Fruit fly (Drosophila melanogaster) whole organism, embryonic: Measurements from ENCODE around the gene CG3703.

Source experiments
- ATbp ChIP-seq: fragments of 200-800 bp; sonication (Bioruptor generic); optimal IDR thresholded peaks from 2 replicates; lab custom pipeline; 2017; ENCODE audit warnings: missing biosample characterization, mild to moderate bottlenecking, missing genetic modification characterization, missing genetic modification reagents
- Ada2b ChIP-seq: fragments of 200-800 bp; sonication (Bioruptor generic); IDR thresholded peaks from 2 replicates; pipeline ENCODE4 v1.3.6; 2022; ENCODE audit warnings: missing biosample characterization, missing genetic modification characterization
- BEAF-32 ChIP-seq: fragments of 200-800 bp; sonication (Bioruptor generic); optimal IDR thresholded peaks from 3 replicates; lab custom pipeline; 2017; ENCODE audit warnings: missing biosample characterization, missing genetic modification characterization, mild to moderate bottlenecking, moderate library complexity, missing genetic modification reagents
- CG11085 ChIP-seq: fragments of 200-800 bp; sonication (Bioruptor generic); IDR thresholded peaks from 2 replicates; pipeline ENCODE4 v1.3.6; 2022; ENCODE audit warnings: missing biosample characterization, missing genetic modification characterization
- CG11504 ChIP-seq: fragments of 200-800 bp; sonication (Bioruptor generic); optimal IDR thresholded peaks from 3 replicates; lab custom pipeline; 2019; ENCODE audit warnings: missing biosample characterization, mild to moderate bottlenecking, missing genetic modification characterization, moderate library complexity
- CG11696 ChIP-seq: fragments of 200-800 bp; sonication (Bioruptor generic); IDR thresholded peaks from 2 replicates; pipeline ENCODE4 v1.3.6; 2022; ENCODE audit warnings: missing biosample characterization, missing genetic modification characterization
- CG12219 ChIP-seq: fragments of 200-800 bp; sonication (Bioruptor generic); optimal IDR thresholded peaks from 3 replicates; lab custom pipeline; 2018; ENCODE audit warnings: missing biosample characterization, mild to moderate bottlenecking, missing genetic modification characterization
- CG13296 ChIP-seq: fragments of 200-800 bp; sonication (Bioruptor generic); optimal IDR thresholded peaks from 3 replicates; lab custom pipeline; 2018; ENCODE audit warnings: missing biosample characterization, mild to moderate bottlenecking, missing genetic modification characterization
- CG15269 ChIP-seq: fragments of 200-800 bp; sonication (Bioruptor generic); optimal IDR thresholded peaks from 2 replicates; lab custom pipeline; 2018; ENCODE audit warnings: missing biosample characterization, mild to moderate bottlenecking, missing genetic modification characterization, moderate library complexity
- CG15479 ChIP-seq: fragments of 200-800 bp; sonication (Bioruptor generic); optimal IDR thresholded peaks from 3 replicates; lab custom pipeline; 2019; ENCODE audit warnings: missing biosample characterization, mild to moderate bottlenecking, missing genetic modification characterization, moderate library complexity
- CG17385 ChIP-seq: fragments of 200-800 bp; sonication (Bioruptor generic); optimal IDR thresholded peaks from 3 replicates; lab custom pipeline; 2018; ENCODE audit warnings: missing biosample characterization, mild to moderate bottlenecking, missing genetic modification characterization
- CG18011 ChIP-seq: fragments of 200-800 bp; sonication (Bioruptor generic); optimal IDR thresholded peaks from 2 replicates; lab custom pipeline; 2017; ENCODE audit warnings: missing biosample characterization, missing genetic modification characterization, mild to moderate bottlenecking, moderate library complexity, missing genotype
- CG31388 ChIP-seq: fragments of 200-800 bp; sonication (Bioruptor generic); optimal IDR thresholded peaks from 2 replicates; lab custom pipeline; 2016; ENCODE audit warnings: missing biosample characterization, missing genetic modification characterization
- CG4328 ChIP-seq: fragments of 200-800 bp; sonication (Bioruptor generic); optimal IDR thresholded peaks from 3 replicates; lab custom pipeline; 2017; ENCODE audit warnings: missing biosample characterization, missing genetic modification reagents, missing genetic modification characterization
- CG4404 ChIP-seq: fragments of 200-800 bp; sonication (Bioruptor generic); IDR thresholded peaks from 2 replicates; pipeline ENCODE4 v1.3.6; 2022; ENCODE audit warnings: missing biosample characterization, missing genetic modification characterization
- CG4854 ChIP-seq: fragments of 200-800 bp; sonication (Bioruptor generic); optimal IDR thresholded peaks from 2 replicates; lab custom pipeline; 2016; ENCODE audit warnings: missing biosample characterization, missing genetic modification characterization, inconsistent platforms
- CG5953 ChIP-seq: fragments of 200-800 bp; sonication (Bioruptor generic); IDR thresholded peaks from 2 replicates; pipeline ENCODE4 v1.3.6; 2022; ENCODE audit warnings: missing biosample characterization, missing genetic modification characterization
- CG6689 ChIP-seq: fragments of 200-800 bp; sonication (Bioruptor generic); IDR thresholded peaks from 2 replicates; pipeline ENCODE4 v1.3.6; 2022; ENCODE audit warnings: missing biosample characterization, missing genetic modification characterization
- CG6791 ChIP-seq: fragments of 200-800 bp; sonication (Bioruptor generic); IDR thresholded peaks from 3 replicates; pipeline ENCODE4 v1.3.6; 2022; ENCODE audit warnings: missing biosample characterization, missing genetic modification characterization; ENCODE audit not compliant: partially characterized antibody
- CG7839 ChIP-seq: fragments of 200-800 bp; sonication (Bioruptor generic); optimal IDR thresholded peaks from 3 replicates; lab custom pipeline; 2018; ENCODE audit warnings: missing biosample characterization, mild to moderate bottlenecking, missing genetic modification characterization, moderate library complexity
- CG8089 ChIP-seq: fragments of 200-800 bp; sonication (Bioruptor generic); optimal IDR thresholded peaks from 3 replicates; lab custom pipeline; 2016; ENCODE audit warnings: missing biosample characterization, missing genetic modification characterization
- CG8944 ChIP-seq: fragments of 200-800 bp; sonication (Bioruptor generic); optimal IDR thresholded peaks from 3 replicates; lab custom pipeline; 2016; ENCODE audit warnings: missing biosample characterization, missing genetic modification characterization
- CoRest ChIP-seq: fragments of 200-800 bp; sonication (Bioruptor generic); optimal IDR thresholded peaks from 3 replicates; lab custom pipeline; 2018; ENCODE audit warnings: missing biosample characterization, mild to moderate bottlenecking, missing genetic modification characterization, moderate library complexity
- Deaf1 ChIP-seq: fragments of 200-800 bp; optimal IDR thresholded peaks from 3 replicates; lab custom pipeline; 2019; ENCODE audit warnings: missing biosample characterization, mild to moderate bottlenecking, missing genetic modification characterization, moderate library complexity
- Dref ChIP-seq: fragments of 200-800 bp; sonication (Bioruptor generic); IDR thresholded peaks from 2 replicates; pipeline ENCODE4 v1.3.6; 2022; ENCODE audit warnings: missing biosample characterization, missing genetic modification characterization
- Drgx ChIP-seq: fragments of 200-800 bp; sonication (Bioruptor generic); IDR thresholded peaks from 2 replicates; pipeline ENCODE4 v1.3.6; 2022; ENCODE audit warnings: missing biosample characterization, missing genetic modification characterization
- E2f2 ChIP-seq: fragments of 200-800 bp; sonication (Bioruptor generic); IDR thresholded peaks from 2 replicates; pipeline ENCODE4 v1.3.6; 2022; ENCODE audit warnings: missing biosample characterization, missing genetic modification characterization
- Hmr ChIP-seq: fragments of 200-800 bp; sonication (Bioruptor generic); optimal IDR thresholded peaks from 3 replicates; lab custom pipeline; 2017; ENCODE audit warnings: mild to moderate bottlenecking, missing biosample characterization, missing genetic modification reagents, missing genetic modification characterization
- NC2α ChIP-seq: fragments of 200-800 bp; sonication (Bioruptor generic); optimal IDR thresholded peaks from 2 replicates; lab custom pipeline; 2016; ENCODE audit warnings: missing biosample characterization, missing genetic modification characterization
- NC2β ChIP-seq: fragments of 200-800 bp; sonication (Bioruptor generic); optimal IDR thresholded peaks from 2 replicates; lab custom pipeline; 2016; ENCODE audit warnings: missing biosample characterization, missing genetic modification characterization
- Ravus ChIP-seq: fragments of 200-800 bp; sonication (Bioruptor generic); IDR thresholded peaks from 2 replicates; pipeline ENCODE4 v1.3.6; 2022; ENCODE audit warnings: missing biosample characterization, missing genetic modification characterization
- bcd ChIP-seq: fragments of 200-800 bp; sonication (Bioruptor generic); optimal IDR thresholded peaks from 2 replicates; lab custom pipeline; 2017; ENCODE audit warnings: missing biosample characterization, mild to moderate bottlenecking, missing genetic modification characterization
- bigmax ChIP-seq: fragments of 200-800 bp; sonication (Bioruptor generic); optimal IDR thresholded peaks from 2 replicates; lab custom pipeline; 2018; ENCODE audit warnings: missing biosample characterization, mild to moderate bottlenecking, missing genetic modification characterization
- bowl ChIP-seq: fragments of 200-800 bp; sonication (Bioruptor generic); IDR thresholded peaks from 2 replicates; pipeline ENCODE4 v1.3.6; 2022; ENCODE audit warnings: missing biosample characterization, missing genetic modification characterization
- br ChIP-seq: fragments of >200 bp; optimal IDR thresholded peaks from 2 replicates; lab custom pipeline; 2017
- chinmo ChIP-seq: fragments of 200-800 bp; sonication (Bioruptor generic); IDR thresholded peaks from 4 replicates; pipeline ENCODE4 v1.3.6; 2022; ENCODE audit warnings: missing biosample characterization, missing genetic modification characterization; ENCODE audit not compliant: partially characterized antibody
- gro ChIP-seq: fragments of 200-800 bp; sonication (Bioruptor generic); optimal IDR thresholded peaks from 2 replicates; lab custom pipeline; 2016; ENCODE audit warnings: missing biosample characterization, missing genetic modification characterization
- klu ChIP-seq: fragments of 200-800 bp; sonication (Bioruptor generic); IDR thresholded peaks from 2 replicates; pipeline ENCODE4 v1.3.6; 2022; ENCODE audit warnings: missing biosample characterization, missing genetic modification characterization
- knrl ChIP-seq: fragments of 200-800 bp; sonication (Bioruptor generic); IDR thresholded peaks from 3 replicates; pipeline ENCODE4 v1.3.6; 2022; ENCODE audit warnings: missing biosample characterization, missing genetic modification characterization; ENCODE audit not compliant: partially characterized antibody
- lmd ChIP-seq: fragments of 200-800 bp; sonication (Bioruptor generic); IDR thresholded peaks from 2 replicates; pipeline ENCODE4 v1.3.6; 2022; ENCODE audit warnings: missing biosample characterization, missing genetic modification characterization
- nau ChIP-seq: fragments of 200-800 bp; sonication (Bioruptor generic); optimal IDR thresholded peaks from 3 replicates; lab custom pipeline; 2017; ENCODE audit warnings: missing biosample characterization, mild to moderate bottlenecking, missing genetic modification characterization, missing genetic modification reagents
- onecut ChIP-seq: fragments of 200-800 bp; sonication (Bioruptor generic); IDR thresholded peaks from 2 replicates; pipeline ENCODE4 v1.3.6; 2022; ENCODE audit warnings: missing biosample characterization, missing genetic modification characterization
- pan ChIP-seq, 4 experiments: fragments of >200 bp in 3 of 4; fragments of 200-800 bp in 1 of 4; sonication (Bioruptor generic) in 1 of 4; optimal IDR thresholded peaks in 3 of 4; IDR thresholded peaks in 1 of 4; 2 replicates each; pipeline versions ENCODE4 v1.3.6 to Lab custom; 2017 to 2022; ENCODE audit warnings: missing biosample characterization in 2 of 4, missing genetic modification characterization in 2 of 4, mixed read lengths in 1 of 4
- pfk ChIP-seq: fragments of 200-800 bp; sonication (Bioruptor generic); optimal IDR thresholded peaks from 2 replicates; lab custom pipeline; 2018; ENCODE audit warnings: missing biosample characterization, mild to moderate bottlenecking, missing genetic modification characterization, moderate library complexity
- phol ChIP-seq: fragments of 200-800 bp; sonication (Bioruptor generic); optimal IDR thresholded peaks from 3 replicates; lab custom pipeline; 2018; ENCODE audit warnings: missing biosample characterization, mild to moderate bottlenecking, missing genetic modification characterization, moderate library complexity
- pum ChIP-seq: fragments of 200-800 bp; sonication (Bioruptor generic); optimal IDR thresholded peaks from 2 replicates; lab custom pipeline; 2016; ENCODE audit warnings: missing biosample characterization, missing genetic modification characterization
- sr ChIP-seq: fragments of 200-800 bp; sonication (Bioruptor generic); IDR thresholded peaks from 3 replicates; pipeline ENCODE4 v1.3.6; 2022; ENCODE audit warnings: missing biosample characterization, missing genetic modification characterization
- unc-4 ChIP-seq: fragments of 200-800 bp; sonication (Bioruptor generic); IDR thresholded peaks from 2 replicates; pipeline ENCODE4 v1.3.6; 2022; ENCODE audit warnings: missing biosample characterization, missing genetic modification characterization; ENCODE audit not compliant: partially characterized antibody

CG3703 gene

DNA sequence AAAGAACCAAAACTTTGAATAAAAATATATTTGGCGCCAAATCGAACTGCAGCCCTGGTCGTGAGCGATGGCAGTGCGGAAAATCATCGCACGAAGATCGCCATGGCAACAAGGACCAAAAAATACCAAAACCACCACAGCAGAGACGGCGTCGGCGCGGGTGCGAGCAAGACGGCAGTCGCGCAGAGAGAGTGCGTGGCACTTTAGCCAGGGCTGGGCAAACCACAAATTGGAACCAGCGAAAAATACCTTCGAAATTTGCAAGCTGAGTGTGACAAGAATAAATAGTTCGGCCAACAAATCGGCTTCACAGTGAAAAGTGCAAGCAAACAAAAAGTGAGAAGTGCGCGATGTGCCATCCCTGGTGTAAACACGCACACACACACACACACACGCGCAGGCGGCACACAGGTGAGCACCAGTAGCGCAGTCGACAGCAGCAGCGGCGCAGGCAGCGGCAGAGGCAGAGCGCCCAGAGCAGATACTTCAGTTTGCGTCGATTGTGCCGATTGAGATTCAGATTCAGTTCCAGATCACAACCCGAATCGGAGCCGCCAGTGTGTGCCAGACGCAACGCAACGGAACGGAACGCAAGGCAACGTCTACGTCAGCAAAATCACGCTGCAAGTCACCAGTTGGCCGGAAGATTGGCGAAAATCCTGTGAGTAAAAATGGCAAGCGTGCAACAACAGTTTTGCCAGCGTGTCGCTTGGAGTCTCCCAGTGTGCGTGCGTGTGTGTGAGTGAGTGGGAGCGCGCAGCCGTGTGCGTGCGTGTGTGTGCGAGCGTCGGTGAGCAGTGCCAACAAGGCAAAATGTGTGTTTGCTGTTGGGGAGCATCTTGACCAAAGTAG lies 10.3 kb downstream of the CG3703 start, which contains the start of gene TRAM (continued):
- TF ChIP-seq bowl (peak; percentile 97), unc-4 (peak; percentile 82), CoRest (peak; percentile 98), CG13296 (peak; percentile 97), CG4854 (GFP tag; lab: Kevin White, UChicago) (peak; percentile 94), CG11696 (GFP tag; lab: Robert Waterston, UW) (peak; percentile 92), CG8944 (GFP tag; lab: Kevin White, UChicago) (peak; percentile 99), NC2α (peak; percentile 98), Dref (GFP tag; lab: Robert Waterston, UW) (peak; percentile 49; the same call in 1 of the 2 replicates), Drgx (GFP tag; lab: Robert Waterston, UW) (peak; percentile 99), CG6791 (GFP tag; lab: Robert Waterston, UW) (peak; percentile 82), ATbp (GFP tag; lab: Kevin White, UChicago) (peak; percentile 98), knrl (GFP tag; lab: Robert Waterston, UW) (peak; percentile 89), NC2β (GFP tag; lab: Kevin White, UChicago) (peak; percentile 95), sr (peak; percentile 97), Deaf1 (tag; lab: Kevin White, UChicago) (peak; percentile 76), CG5953 (GFP tag; lab: Robert Waterston, UW) (peak; percentile 99), nau (GFP tag; lab: Kevin White, UChicago) (peak; percentile 95), bcd (GFP tag; lab: Kevin White, UChicago) (peak; percentile 99), E2f2 (GFP tag; lab: Robert Waterston, UW) (peak; percentile 96), gro (GFP tag; lab: Kevin White, UChicago) (peak; percentile 98), onecut (GFP tag; lab: Robert Waterston, UW) (peak; percentile 97), klu (GFP tag; lab: Robert Waterston, UW) (peak; percentile 98), pfk (GFP tag; lab: Kevin White, UChicago) (peak; percentile 72), pum (GFP tag; lab: Kevin White, UChicago) (peak; percentile 98), pan (optimal IDR thresholded peaks at IDR 0.05; lab: Kevin White, UChicago) (no peak), pan (GFP tag; optimal IDR thresholded peaks at IDR 0.05 in 1 of 2, IDR thresholded peaks at IDR 0.05 in 1 of 2) (peak in 1 of 2 experiments; percentile 99), lmd (peak; percentile 99), CG15479 (peak; percentile 68), CG11504 (peak; percentile 96), CG7839 (tag; lab: Kevin White, UChicago) (peak; percentile 98), CG4404 (GFP tag; lab: Robert Waterston, UW) (peak; percentile 99), BEAF-32 (GFP tag; lab: Kevin White, UChicago) (peak; percentile 87), br (lab: Kevin White, UChicago) (no peak), CG31388 (peak; percentile 91), CG17385 (GFP tag; lab: Kevin White, UChicago) (peak; percentile 96), chinmo (GFP tag; lab: Robert Waterston, UW) (no peak), CG18011 (GFP tag; lab: Kevin White, UChicago) (peak; percentile 92), Ravus (peak; percentile 96), Ada2b (peak; percentile 98), CG8089 (peak; percentile 98), CG11085 (GFP tag; lab: Robert Waterston, UW) (peak; percentile 99), CG12219 (peak; percentile 97), phol (tag; lab: Kevin White, UChicago) (peak; percentile 97), Hmr (GFP tag; lab: Kevin White, UChicago) (peak; percentile 99), CG4328 (peak; percentile 99), CG15269 (tag; lab: Kevin White, UChicago) (peak; percentile 98), bigmax (peak; percentile 40), CG6689 (peak; percentile 99)
